Worm (Caenorhabditis elegans) whole organism, L1 larva: ENCODE data around the gene C37C3.1.

ENCODE experiments used
- C04F5.9 ChIP-seq: sonication (generic microtip); optimal IDR thresholded peaks from 2 replicates; lab custom pipeline; 2016; ENCODE audit warnings: missing genetic modification characterization, missing compliant biosample characterization
- C16A3.4 ChIP-seq: fragments of 150-350 bp; optimal IDR thresholded peaks from 2 replicates; lab custom pipeline; 2014; ENCODE audit warnings: missing biosample characterization, missing genetic modification characterization
- C34B4.2 ChIP-seq: sonication (generic microtip); optimal IDR thresholded peaks from 2 replicates; lab custom pipeline; 2017; ENCODE audit warnings: mild to moderate bottlenecking, missing genetic modification characterization, missing compliant biosample characterization
- F16B12.6 ChIP-seq: fragments of 150-350 bp; optimal IDR thresholded peaks from 2 replicates; lab custom pipeline; 2014; ENCODE audit warnings: missing biosample characterization, missing genetic modification characterization
- alr-1 ChIP-seq: fragments of 200-800 bp; sonication (Bioruptor generic); optimal IDR thresholded peaks from 2 replicates; lab custom pipeline; 2018; ENCODE audit warnings: borderline replicate concordance, mild to moderate bottlenecking, missing genetic modification characterization, missing compliant biosample characterization
- ama-1 ChIP-seq: fragments of 150-350 bp; optimal IDR thresholded peaks from 2 replicates; lab custom pipeline; 2014
- ceh-82 ChIP-seq, 3 experiments: fragments of 150-350 bp in 1 of 3; sonication (generic microtip) in 2 of 3; optimal IDR thresholded peaks; 2 replicates each; lab custom pipeline; 2014 to 2017; ENCODE audit warnings: missing biosample characterization in 3 of 3, missing genetic modification characterization in 3 of 3
- dpl-1 ChIP-seq, 3 experiments: fragments of 150-350 bp in 2 of 3; sonication (generic microtip) in 1 of 3; optimal IDR thresholded peaks; 2 replicates each; lab custom pipeline; 2014 to 2017; ENCODE audit warnings: missing biosample characterization in 3 of 3, missing genetic modification characterization in 3 of 3, missing genetic modification reagents in 3 of 3
- dsc-1 ChIP-seq: sonication (generic microtip); optimal IDR thresholded peaks from 2 replicates; lab custom pipeline; 2016; ENCODE audit warnings: mild to moderate bottlenecking, missing genetic modification characterization, missing compliant biosample characterization
- efl-1 ChIP-seq, 4 experiments: fragments of 150-350 bp; optimal IDR thresholded peaks in 3 of 4; peaks in 1 of 4; 1 replicate in 1 of 4; 2 replicates in 3 of 4; lab custom pipeline; 2014; ENCODE audit warnings: missing biosample characterization in 2 of 4, missing genetic modification characterization in 2 of 4, missing genetic modification reagents in 2 of 4
- efl-3 ChIP-seq: fragments of 200-800 bp; sonication (Bioruptor generic); optimal IDR thresholded peaks from 2 replicates; lab custom pipeline; 2018; ENCODE audit warnings: mild to moderate bottlenecking, missing genetic modification characterization, missing compliant biosample characterization
- egl-27 ChIP-seq, 2 experiments: fragments of 150-350 bp in 1 of 2; sonication (generic microtip); optimal IDR thresholded peaks; 3 replicates each; lab custom pipeline; 2017 to 2018; ENCODE audit warnings: missing biosample characterization in 2 of 2, missing genetic modification characterization in 2 of 2, missing genetic modification reagents in 2 of 2
- elt-2 ChIP-seq: sonication (generic microtip); optimal IDR thresholded peaks from 2 replicates; lab custom pipeline; 2016; ENCODE audit warnings: missing genetic modification characterization, mild to moderate bottlenecking, inconsistent platforms, missing compliant biosample characterization, missing genetic modification reagents
- elt-3 ChIP-seq, 6 experiments: fragments of 150-350 bp in 1 of 6; sonication (generic microtip); optimal IDR thresholded peaks; 2 replicates each; lab custom pipeline; 2017 to 2018; ENCODE audit warnings: missing biosample characterization in 6 of 6, missing genetic modification characterization in 6 of 6, inconsistent platforms in 1 of 6
- fkh-10 ChIP-seq: sonication (generic microtip); optimal IDR thresholded peaks from 2 replicates; lab custom pipeline; 2017; ENCODE audit warnings: missing biosample characterization, missing genetic modification reagents, missing genetic modification characterization
- fkh-4 ChIP-seq: sonication (generic microtip); optimal IDR thresholded peaks from 2 replicates; lab custom pipeline; 2016; ENCODE audit warnings: missing compliant biosample characterization, missing genetic modification characterization, borderline replicate concordance
- fkh-8 ChIP-seq: sonication (generic microtip); optimal IDR thresholded peaks from 2 replicates; lab custom pipeline; 2016; ENCODE audit warnings: mild to moderate bottlenecking, missing genetic modification characterization, missing compliant biosample characterization
- grh-1 ChIP-seq: fragments of 200-800 bp; sonication (Bioruptor generic); IDR thresholded peaks from 2 replicates; pipeline ENCODE4 v1.3.6; 2022; ENCODE audit warnings: missing genetic modification reagents, missing genetic modification characterization, missing compliant biosample characterization
- hpl-2 ChIP-seq: fragments of 150-350 bp; optimal IDR thresholded peaks from 2 replicates; lab custom pipeline; 2014; ENCODE audit warnings: missing biosample characterization, missing genetic modification reagents, missing genetic modification characterization
- isw-1 ChIP-seq: fragments of 200-800 bp; sonication (Bioruptor generic); IDR thresholded peaks from 2 replicates; pipeline ENCODE4 v1.3.6; 2022; ENCODE audit warnings: missing genetic modification characterization, missing compliant biosample characterization
- lin-14 ChIP-seq: fragments of 200-800 bp; sonication (Bioruptor generic); optimal IDR thresholded peaks from 2 replicates; lab custom pipeline; 2018; ENCODE audit warnings: mild to moderate bottlenecking, missing genetic modification characterization, moderate library complexity, missing compliant biosample characterization
- lin-15B ChIP-seq: fragments of 150-350 bp; sonication (generic microtip); optimal IDR thresholded peaks from 3 replicates; lab custom pipeline; 2014; ENCODE audit warnings: missing biosample characterization, missing genetic modification characterization
- lin-35 ChIP-seq, 2 experiments: fragments of 150-350 bp; optimal IDR thresholded peaks; 2 replicates each; lab custom pipeline; 2014; ENCODE audit warnings: missing biosample characterization in 2 of 2, missing genetic modification characterization in 2 of 2, missing genetic modification reagents in 2 of 2
- lir-3 ChIP-seq: sonication (generic microtip); optimal IDR thresholded peaks from 2 replicates; lab custom pipeline; 2016; ENCODE audit warnings: mild to moderate bottlenecking, missing genetic modification characterization, moderate library complexity, missing compliant biosample characterization; ENCODE audit not compliant: poor library complexity
- mab-9 ChIP-seq: fragments of 200-800 bp; sonication (Bioruptor generic); IDR thresholded peaks from 2 replicates; pipeline ENCODE4 v1.3.6; 2022; ENCODE audit warnings: missing genetic modification reagents, missing genetic modification characterization, missing compliant biosample characterization
- mef-2 ChIP-seq: fragments of 150-350 bp; optimal IDR thresholded peaks from 2 replicates; lab custom pipeline; 2014; ENCODE audit warnings: missing biosample characterization, missing genetic modification characterization
- nhr-11 ChIP-seq: fragments of 150-350 bp; optimal IDR thresholded peaks from 2 replicates; lab custom pipeline; 2014; ENCODE audit warnings: missing biosample characterization, missing genetic modification characterization
- nhr-19 ChIP-seq: fragments of 200-800 bp; sonication (Bioruptor generic); conservative IDR thresholded peaks from 2 replicates; pipeline ENCODE4 v1.3.6; 2022; ENCODE audit warnings: missing genetic modification characterization, missing compliant biosample characterization
- nhr-20 ChIP-seq: sonication (generic microtip); optimal IDR thresholded peaks from 2 replicates; lab custom pipeline; 2016; ENCODE audit warnings: mild to moderate bottlenecking, missing genetic modification characterization, missing compliant biosample characterization
- nhr-237 ChIP-seq: fragments of 150-350 bp; optimal IDR thresholded peaks from 2 replicates; lab custom pipeline; 2014; ENCODE audit warnings: missing biosample characterization, missing genetic modification characterization
- nhr-28 ChIP-seq: fragments of 150-350 bp; optimal IDR thresholded peaks from 2 replicates; lab custom pipeline; 2014; ENCODE audit warnings: missing biosample characterization, missing genetic modification characterization
- nhr-76 ChIP-seq: sonication (generic microtip); optimal IDR thresholded peaks from 2 replicates; lab custom pipeline; 2017; ENCODE audit warnings: missing biosample characterization, missing genetic modification characterization
- nhr-77 ChIP-seq: fragments of 150-350 bp; optimal IDR thresholded peaks from 2 replicates; lab custom pipeline; 2014; ENCODE audit warnings: missing biosample characterization, missing genetic modification characterization
- nhr-85 ChIP-seq: sonication (generic microtip); peaks from one replicate; lab custom pipeline; 2016; ENCODE audit warnings: missing genetic modification characterization, inconsistent platforms, missing compliant biosample characterization
- pag-3 ChIP-seq: sonication (generic microtip); optimal IDR thresholded peaks from 2 replicates; lab custom pipeline; 2017; ENCODE audit warnings: missing genetic modification characterization, mild to moderate bottlenecking, missing compliant biosample characterization, antibody characterized with exemption, borderline replicate concordance; ENCODE audit not compliant: insufficient read depth
- pax-3 ChIP-seq: fragments of 200-800 bp; sonication (Bioruptor generic); optimal IDR thresholded peaks from 2 replicates; lab custom pipeline; 2018; ENCODE audit warnings: mild to moderate bottlenecking, missing genetic modification characterization, moderate library complexity, missing compliant biosample characterization
- pqm-1 ChIP-seq: sonication (generic microtip); optimal IDR thresholded peaks from 3 replicates; lab custom pipeline; 2017; ENCODE audit warnings: missing biosample characterization, missing genetic modification characterization
- rnt-1 ChIP-seq: sonication (generic microtip); optimal IDR thresholded peaks from 2 replicates; lab custom pipeline; 2016; ENCODE audit warnings: mild to moderate bottlenecking, missing genetic modification characterization, moderate library complexity, missing compliant biosample characterization
- skn-1 ChIP-seq: fragments of 150-350 bp; optimal IDR thresholded peaks from 2 replicates; lab custom pipeline; 2014; ENCODE audit warnings: missing biosample characterization, missing genetic modification characterization
- snu-23 ChIP-seq: sonication (generic microtip); optimal IDR thresholded peaks from 2 replicates; lab custom pipeline; 2016; ENCODE audit warnings: missing genetic modification characterization, missing compliant biosample characterization
- sup-37 ChIP-seq: fragments of 200-800 bp; sonication (Bioruptor generic); optimal IDR thresholded peaks from 2 replicates; lab custom pipeline; 2018; ENCODE audit warnings: mild to moderate bottlenecking, missing genetic modification characterization, missing compliant biosample characterization
- swsn-7 ChIP-seq: sonication (generic microtip); optimal IDR thresholded peaks from 2 replicates; lab custom pipeline; 2016; ENCODE audit warnings: missing genetic modification characterization, missing compliant biosample characterization
- tbx-2 ChIP-seq: sonication (generic microtip); optimal IDR thresholded peaks from 2 replicates; lab custom pipeline; 2016; ENCODE audit warnings: missing genetic modification characterization, missing compliant biosample characterization
- tlp-1 ChIP-seq: fragments of 150-350 bp; optimal IDR thresholded peaks from 2 replicates; lab custom pipeline; 2014; ENCODE audit warnings: missing biosample characterization, missing genetic modification characterization
- unc-130 ChIP-seq: fragments of 150-350 bp; optimal IDR thresholded peaks from 2 replicates; lab custom pipeline; 2017; ENCODE audit warnings: missing biosample characterization, missing genetic modification characterization, inconsistent platforms
- unc-98 ChIP-seq: fragments of 200-800 bp; sonication (Bioruptor generic); IDR thresholded peaks from 2 replicates; pipeline ENCODE4 v1.3.6; 2022; ENCODE audit warnings: missing genetic modification characterization, missing compliant biosample characterization
- xbp-1 ChIP-seq: sonication (generic microtip); optimal IDR thresholded peaks from 2 replicates; lab custom pipeline; 2016; ENCODE audit warnings: missing genetic modification characterization, missing compliant biosample characterization
- ztf-11 ChIP-seq, 2 experiments: sonication (generic microtip); optimal IDR thresholded peaks; 2 replicates each; lab custom pipeline; 2016 to 2017; ENCODE audit warnings: missing genetic modification characterization in 2 of 2, missing biosample characterization in 1 of 2, missing compliant biosample characterization in 1 of 2
- ztf-4 ChIP-seq: fragments of 150-350 bp; optimal IDR thresholded peaks from 2 replicates; lab custom pipeline; 2014; ENCODE audit warnings: missing biosample characterization, missing genetic modification characterization

The C37C3.1 gene

DNA sequence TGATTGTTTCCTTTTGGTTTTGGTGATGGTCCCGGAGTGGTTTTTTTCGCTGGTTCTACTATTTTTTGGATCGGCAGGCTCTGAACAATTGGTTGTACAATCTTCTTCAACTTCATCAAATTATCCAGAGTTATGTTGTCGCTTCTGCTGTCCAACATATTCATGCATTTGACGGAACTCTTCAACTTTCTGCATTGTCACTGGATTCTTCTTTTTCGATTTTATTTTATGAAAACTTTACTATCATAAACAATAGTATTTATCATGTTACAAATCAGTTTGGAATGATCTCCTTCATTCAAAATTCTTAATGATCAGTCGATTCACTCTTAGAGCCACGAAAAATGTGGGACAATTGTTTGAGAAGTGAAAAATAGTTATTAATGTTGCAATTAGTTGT lies 5.7 kb upstream of the C37C3.1 start:
- TF ChIP-seq unc-130 (tag; lab: Kevin White, UChicago), result no peak
- no peak for TF ChIP-seq swsn-7 (tag; lab: Kevin White, UChicago)
- no peak for TF ChIP-seq nhr-11
- no peak for TF ChIP-seq isw-1
- TF ChIP-seq pag-3 (tag; lab: Kevin White, UChicago), result no peak
- no peak for TF ChIP-seq lir-3 (tag; lab: Kevin White, UChicago)
- TF ChIP-seq xbp-1 (tag; lab: Kevin White, UChicago), result no peak
- TF ChIP-seq C34B4.2 (tag; lab: Kevin White, UChicago), result no peak
- no peak for TF ChIP-seq ztf-4 (tag; lab: Kevin White, UChicago)
- TF ChIP-seq, all 84 proteins: peak for 0

DNA sequence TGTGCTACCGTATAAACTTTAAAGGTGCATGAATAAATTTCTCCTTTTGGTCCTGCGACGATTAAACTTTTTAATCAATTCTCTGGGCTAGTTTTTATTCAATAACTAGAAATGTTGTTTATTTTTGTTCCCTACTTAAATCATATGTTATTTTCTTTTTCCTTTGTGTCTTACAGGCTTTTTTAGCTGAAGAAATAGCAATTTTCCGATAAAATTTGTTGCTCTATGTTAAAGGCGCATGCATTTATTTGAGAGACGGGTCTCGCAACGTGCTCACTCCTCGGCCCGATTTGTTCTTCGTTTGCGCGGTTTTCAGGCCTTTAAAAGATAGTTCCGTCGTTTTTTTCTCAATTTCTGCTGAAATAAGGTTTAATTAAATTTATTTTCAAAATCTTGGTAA lies 3.9 kb upstream of the C37C3.1 start:
- TF ChIP-seq dpl-1 (GFP tag; optimal IDR thresholded peaks at IDR 0.05; lab: Kevin White, UChicago), result peak in 1 of 3 experiments; percentile 13
- no peak for TF ChIP-seq fkh-4 (tag; lab: Kevin White, UChicago)
- TF ChIP-seq nhr-19, result no peak
- no peak for TF ChIP-seq elt-3 (tag; optimal IDR thresholded peaks at IDR 0.05; lab: Kevin White, UChicago)
- TF ChIP-seq rnt-1, result no peak
- no peak for TF ChIP-seq dsc-1 (tag; lab: Kevin White, UChicago)
- TF ChIP-seq ceh-82 (tag; optimal IDR thresholded peaks at IDR 0.05; lab: Kevin White, UChicago), result no peak
- no peak for TF ChIP-seq unc-130 (tag; lab: Kevin White, UChicago)
- TF ChIP-seq lin-35 (GFP tag; optimal IDR thresholded peaks at IDR 0.05; lab: Kevin White, UChicago), result peak in 1 of 2 experiments; percentile 30
- no peak for TF ChIP-seq efl-1 (optimal IDR thresholded peaks at IDR 0.05; lab: Kevin White, UChicago)
- peak in 1 of 2 experiments; percentile 12 for TF ChIP-seq efl-1 (GFP tag; optimal IDR thresholded peaks at IDR 0.05 in 1 of 2; lab: Kevin White, UChicago)
- no peak for TF ChIP-seq nhr-28 (tag; lab: Kevin White, UChicago)
- no peak for TF ChIP-seq alr-1 (tag; lab: Kevin White, UChicago)
- TF ChIP-seq F16B12.6 (tag; lab: Kevin White, UChicago), result no peak
- no peak for TF ChIP-seq grh-1
- TF ChIP-seq nhr-76 (tag; lab: Kevin White, UChicago), result no peak
- no peak for TF ChIP-seq hpl-2 (GFP tag; lab: Kevin White, UChicago)
- TF ChIP-seq elt-2 (tag; lab: Kevin White, UChicago), result no peak
- no peak for TF ChIP-seq egl-27 (tag; optimal IDR thresholded peaks at IDR 0.05; lab: Kevin White, UChicago)
- TF ChIP-seq lin-15B (tag; lab: Kevin White, UChicago), result no peak
- no peak for TF ChIP-seq mef-2 (tag; lab: Kevin White, UChicago)
- no peak for TF ChIP-seq pqm-1

DNA sequence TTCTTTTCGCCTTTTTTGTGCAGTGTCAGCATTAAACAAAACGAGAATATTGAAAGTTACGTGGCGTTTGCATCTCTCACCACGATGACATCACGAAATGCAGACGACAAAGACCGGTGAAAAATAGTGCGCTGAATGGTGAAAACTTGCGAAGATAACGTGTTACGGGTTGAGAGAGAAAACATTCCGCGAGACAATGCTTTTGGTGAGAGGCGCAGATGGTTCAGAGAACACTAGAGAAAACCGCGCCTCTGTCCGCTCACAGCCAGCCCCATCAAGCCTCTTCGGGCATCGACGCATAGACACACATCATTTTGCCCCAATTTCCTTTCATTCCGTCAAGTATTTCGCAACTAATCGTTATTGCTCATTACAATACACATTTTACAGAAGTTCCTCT lies 3.2 kb upstream of the C37C3.1 start, which contains the start of the genes C37C3.9 and C37C3.18:
Gene C37C3.9 (minus strand): TSS at position 98 of the 400 bp plus-strand sequence.
Gene C37C3.18 (plus strand): TSS at position 391 of the 400 bp plus-strand sequence.
- TF ChIP-seq ztf-4 (tag; lab: Kevin White, UChicago) (peak; percentile 39), nhr-85 (tag; lab: Kevin White, UChicago) (peak; percentile 89), pax-3 (tag; lab: Kevin White, UChicago) (peak; percentile 45), elt-2 (tag; lab: Kevin White, UChicago) (peak; percentile 58), nhr-77 (tag; lab: Kevin White, UChicago) (peak; percentile 85), alr-1 (tag; lab: Kevin White, UChicago) (no peak), nhr-20 (tag; lab: Kevin White, UChicago) (peak; percentile 80), pqm-1 (no peak), nhr-76 (tag; lab: Kevin White, UChicago) (no peak), lin-14 (GFP tag; lab: Kevin White, UChicago) (peak; percentile 92), C04F5.9 (no peak), sup-37 (GFP tag; lab: Kevin White, UChicago) (peak; percentile 22), skn-1 (tag; lab: Kevin White, UChicago) (peak; percentile 82), nhr-237 (tag; lab: Kevin White, UChicago) (peak; percentile 61), egl-27 (tag; optimal IDR thresholded peaks at IDR 0.05; lab: Kevin White, UChicago) (peak; percentile 5 to 15), C16A3.4 (tag; lab: Kevin White, UChicago) (peak; percentile 82), fkh-8 (tag; lab: Kevin White, UChicago) (peak; percentile 87), tbx-2 (tag; lab: Kevin White, UChicago) (peak; percentile 78), ama-1 (lab: Kevin White, UChicago) (no peak), snu-23 (GFP tag; lab: Kevin White, UChicago) (peak; percentile 89), mab-9 (GFP tag; lab: Robert Waterston, UW) (peak; percentile 27; the same call in 1 of the 2 replicates), unc-98 (no peak), unc-130 (tag; lab: Kevin White, UChicago) (peak; percentile 51), efl-3 (no peak), fkh-10 (GFP tag; lab: Kevin White, UChicago) (no peak), ztf-11 (tag; optimal IDR thresholded peaks at IDR 0.05; lab: Kevin White, UChicago) (no peak), tlp-1 (no peak)
